Worm (Caenorhabditis elegans): ENCODE measurements around the gene M153.5.

Gene M153.5

DNA sequence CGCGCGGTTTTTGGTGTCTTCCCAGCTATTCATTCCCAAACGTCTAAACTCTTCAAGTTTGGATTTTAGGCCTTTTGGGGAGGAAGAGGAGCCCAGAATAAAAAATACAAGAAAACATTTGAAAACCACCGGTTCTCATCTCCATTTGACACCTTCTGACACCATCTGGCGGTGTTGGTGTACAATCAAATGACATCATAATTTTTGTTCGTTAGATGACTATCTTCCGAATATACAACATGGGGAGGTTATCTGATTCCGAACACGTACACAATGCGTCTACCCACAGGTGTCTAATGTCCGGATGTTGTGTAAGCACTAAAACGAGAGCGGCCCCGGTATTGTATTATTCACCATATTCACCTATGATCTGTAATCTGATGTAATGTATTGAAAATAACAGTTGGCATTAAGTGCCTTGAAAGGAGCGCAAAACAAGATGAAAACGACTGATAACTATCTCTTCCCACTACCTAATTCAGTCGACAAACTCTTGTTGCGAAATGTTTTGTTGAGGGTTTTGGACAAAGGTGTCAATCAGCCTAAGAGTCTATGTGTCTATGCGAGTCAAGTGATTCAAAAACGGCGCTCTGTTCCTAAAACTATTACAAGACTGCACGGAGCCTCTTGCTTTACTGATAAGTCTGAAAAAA, 28.8 kb downstream of the M153.5 start (continued):
- TF ChIP-seq lin-39 (tag; optimal IDR thresholded peaks at IDR 0.05) (no peak), mes-2 (tag; optimal IDR thresholded peaks at IDR 0.05; ENCODE audit: poor library complexity, severe bottlenecking) (peak; percentile 46), ZK546.5 (tag; optimal IDR thresholded peaks at IDR 0.05) (no peak), php-3 (GFP tag; IDR thresholded peaks at IDR 0.05) (peak; percentile 70; the same call in 1 of the 2 replicates), daf-19 (GFP tag; conservative IDR thresholded peaks at IDR 0.05) (no peak), lsy-2 (tag; optimal IDR thresholded peaks at IDR 0.05) (peak in 1 of 2 experiments; percentile 41), ceh-28 (tag; optimal IDR thresholded peaks at IDR 0.05) (no peak), nhr-28 (tag; optimal IDR thresholded peaks at IDR 0.05) (peak; percentile 78), attf-4 (tag; optimal IDR thresholded peaks at IDR 0.05) (no peak), nhr-11 (tag; optimal IDR thresholded peaks at IDR 0.05) (no peak), duxl-1 (tag; optimal IDR thresholded peaks at IDR 0.05; ENCODE audit: poor library complexity) (no peak), pha-4 (GFP tag; IDR thresholded peaks at IDR 0.05) (peak; percentile 37; the same call in 1 of the 2 replicates), pha-4 (tag; optimal IDR thresholded peaks at IDR 0.05) (no peak), tag-97 (GFP tag; IDR thresholded peaks at IDR 0.05) (no peak), hlh-30 (tag; optimal IDR thresholded peaks at IDR 0.05; ENCODE audit: insufficient read depth) (peak; percentile 65), mxl-2 (GFP tag; conservative IDR thresholded peaks at IDR 0.05) (no peak), ceh-32 (tag; optimal IDR thresholded peaks at IDR 0.05; ENCODE audit: poor library complexity) (no peak), F10B5.3 (tag; optimal IDR thresholded peaks at IDR 0.05) (no peak), skn-1 (tag; optimal IDR thresholded peaks at IDR 0.05) (no peak), nhr-10 (tag; optimal IDR thresholded peaks at IDR 0.05) (peak; percentile 64), ceh-20 (GFP tag; IDR thresholded peaks at IDR 0.05) (peak; percentile 50; the same call in 1 of the 2 replicates), spr-1 (tag; optimal IDR thresholded peaks at IDR 0.05) (no peak), rbr-2 (tag; optimal IDR thresholded peaks at IDR 0.05) (no peak), nhr-102 (tag; optimal IDR thresholded peaks at IDR 0.05) (peak; percentile 73), zip-2 (tag; optimal IDR thresholded peaks at IDR 0.05) (no peak), daf-16 (GFP tag; optimal IDR thresholded peaks at IDR 0.05) (peak in 1 of 2 experiments; percentile 67), daf-16 (tag; optimal IDR thresholded peaks at IDR 0.05) (peak; percentile 98), snpc-1.2 (GFP tag; IDR thresholded peaks at IDR 0.05) (no peak)

DNA sequence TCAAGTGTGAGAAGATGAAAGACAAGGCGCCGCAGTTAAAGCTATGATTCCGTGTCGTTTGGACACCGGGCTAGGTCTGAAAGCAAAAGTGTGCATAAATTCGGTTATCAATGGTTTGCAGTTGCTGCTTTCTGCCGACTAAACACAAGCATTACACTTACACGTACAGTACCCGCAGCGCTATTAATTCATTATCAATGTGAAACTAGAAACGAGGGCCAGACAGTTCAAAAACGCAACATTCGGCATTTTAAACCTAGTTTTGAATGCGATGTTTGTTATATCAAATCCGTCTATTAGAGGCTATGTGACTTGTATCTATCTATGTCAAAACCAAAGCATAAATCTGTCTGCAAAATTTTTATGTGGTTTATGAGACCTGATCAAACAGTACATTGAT, 30.2 kb downstream of the M153.5 start:
- no peak for TF ChIP-seq lin-13 (GFP tag; optimal IDR thresholded peaks at IDR 0.05)
- TF ChIP-seq pqm-1 (tag; optimal IDR thresholded peaks at IDR 0.05) = peak; percentile 51
- TF ChIP-seq dmd-6 (GFP tag; IDR thresholded peaks at IDR 0.05) = peak; percentile 50
- no peak for TF ChIP-seq daf-16 (GFP tag; optimal IDR thresholded peaks at IDR 0.05)
- peak; percentile 3 for TF ChIP-seq daf-16 (tag; optimal IDR thresholded peaks at IDR 0.05)
- no peak for TF ChIP-seq set-16 (GFP tag; IDR thresholded peaks at IDR 0.05)

DNA sequence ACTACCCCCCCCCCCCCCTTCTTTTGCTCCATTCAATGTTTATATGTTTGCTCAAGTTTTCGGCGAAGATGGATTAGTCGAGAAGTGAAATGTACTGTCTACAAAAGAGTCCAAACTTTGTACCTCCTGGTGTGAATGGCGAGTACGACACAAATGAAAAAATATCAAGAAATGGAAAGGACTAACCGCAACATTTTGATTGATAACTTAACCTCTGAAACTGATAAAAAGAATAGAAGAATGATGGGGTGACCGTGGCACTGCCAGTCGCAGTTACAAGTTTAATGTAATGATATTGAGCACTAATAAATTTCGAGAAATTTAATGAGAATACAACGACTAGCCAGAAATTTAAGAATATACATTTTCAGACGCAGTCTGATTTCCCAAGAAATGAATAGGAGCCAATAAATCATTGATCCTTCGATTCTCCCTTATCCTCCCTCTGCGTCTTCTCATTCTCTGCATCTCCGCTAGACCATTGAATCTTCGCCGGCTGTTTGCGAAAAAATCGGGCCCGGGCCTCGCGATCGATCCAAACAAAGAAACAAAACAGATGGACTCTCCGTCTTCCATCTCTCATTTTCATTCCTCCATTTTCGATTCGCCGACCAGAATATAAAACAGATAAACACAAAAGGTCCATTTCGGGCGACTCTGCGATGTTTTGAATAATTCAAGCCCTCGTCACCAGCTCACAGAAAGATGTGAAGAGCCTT, 31.1 kb downstream of the M153.5 start:
- TF ChIP-seq ceh-44 (GFP tag; IDR thresholded peaks at IDR 0.05) (no peak), madf-5 (GFP tag; IDR thresholded peaks at IDR 0.05) (no peak), ZK337.2 (GFP tag; IDR thresholded peaks at IDR 0.05) (no peak), zag-1 (tag; optimal IDR thresholded peaks at IDR 0.05) (no peak), aly-2 (tag; optimal IDR thresholded peaks at IDR 0.05) (no peak), snpc-1.2 (GFP tag; IDR thresholded peaks at IDR 0.05) (no peak), php-3 (GFP tag; IDR thresholded peaks at IDR 0.05) (no peak), lin-29 (GFP tag; IDR thresholded peaks at IDR 0.05) (no peak), mep-1 (tag; optimal IDR thresholded peaks at IDR 0.05) (no peak), tra-1 (GFP tag; IDR thresholded peaks at IDR 0.05) (no peak), nhr-48 (tag; optimal IDR thresholded peaks at IDR 0.05) (no peak), Y75B8A.6 (GFP tag; IDR thresholded peaks at IDR 0.05) (no peak), ceh-20 (GFP tag; IDR thresholded peaks at IDR 0.05) (no peak), ceh-28 (tag; optimal IDR thresholded peaks at IDR 0.05) (no peak), T26A8.4 (GFP tag; IDR thresholded peaks at IDR 0.05) (no peak), pqm-1 (tag; optimal IDR thresholded peaks at IDR 0.05) (peak; percentile 15), ztf-7 (tag; optimal IDR thresholded peaks at IDR 0.05) (no peak), zip-2 (tag; optimal IDR thresholded peaks at IDR 0.05) (no peak), dmd-6 (GFP tag; IDR thresholded peaks at IDR 0.05) (peak; percentile 50; the same call in 1 of the 2 replicates), fos-1 (tag; optimal IDR thresholded peaks at IDR 0.05) (no peak), skn-1 (tag; optimal IDR thresholded peaks at IDR 0.05) (no peak), nhr-76 (tag; optimal IDR thresholded peaks at IDR 0.05) (no peak), mxl-3 (GFP tag; optimal IDR thresholded peaks at IDR 0.05) (no peak)

All from whole organism, L4 larva.